Worm (Caenorhabditis elegans) whole organism, late embryonic: ENCODE results near the gene try-10.

ENCODE experiments used
- ama-1 ChIP-seq: fragments of 150-350 bp; optimal IDR thresholded peaks from 2 replicates; lab custom pipeline; 2014
- ceh-14 ChIP-seq: sonication (generic microtip); optimal IDR thresholded peaks from 2 replicates; lab custom pipeline; 2016; ENCODE audit warnings: missing genotype, missing genetic modification characterization, missing compliant biosample characterization
- ceh-22 ChIP-seq: sonication (generic microtip); optimal IDR thresholded peaks from 2 replicates; lab custom pipeline; 2017; ENCODE audit warnings: missing biosample characterization, missing genetic modification characterization
- dmd-4 ChIP-seq: sonication (generic microtip); optimal IDR thresholded peaks from 2 replicates; lab custom pipeline; 2016; ENCODE audit warnings: borderline replicate concordance, missing genetic modification characterization, missing compliant biosample characterization
- elt-2 ChIP-seq: sonication (generic microtip); optimal IDR thresholded peaks from 2 replicates; lab custom pipeline; 2016; ENCODE audit warnings: missing genetic modification reagents, missing genetic modification characterization, missing compliant biosample characterization
- elt-4 ChIP-seq: sonication (generic microtip); optimal IDR thresholded peaks from 2 replicates; lab custom pipeline; 2016; ENCODE audit warnings: missing genetic modification characterization, missing compliant biosample characterization
- fax-1 ChIP-seq: sonication (generic microtip); optimal IDR thresholded peaks from 2 replicates; lab custom pipeline; 2016; ENCODE audit warnings: missing genotype, missing genetic modification characterization, missing compliant biosample characterization
- lim-6 ChIP-seq: sonication (generic microtip); optimal IDR thresholded peaks from 2 replicates; lab custom pipeline; 2016; ENCODE audit warnings: missing genetic modification characterization, missing compliant biosample characterization
- lin-11 ChIP-seq: fragments of 200-800 bp; sonication (Bioruptor generic); optimal IDR thresholded peaks from 2 replicates; lab custom pipeline; 2018; ENCODE audit warnings: mild to moderate bottlenecking, missing genetic modification characterization, missing compliant biosample characterization
- nhr-11 ChIP-seq: fragments of 150-350 bp; optimal IDR thresholded peaks from 2 replicates; lab custom pipeline; 2014; ENCODE audit warnings: missing biosample characterization, missing genetic modification characterization
- rnt-1 ChIP-seq: sonication (generic microtip); optimal IDR thresholded peaks from 2 replicates; lab custom pipeline; 2016; ENCODE audit warnings: missing genetic modification characterization, missing compliant biosample characterization
- ttx-3 ChIP-seq: sonication (generic microtip); optimal IDR thresholded peaks from 2 replicates; lab custom pipeline; 2016; ENCODE audit warnings: missing genetic modification reagents, missing genetic modification characterization, missing compliant biosample characterization
- unc-55 ChIP-seq: sonication (generic microtip); optimal IDR thresholded peaks from 2 replicates; lab custom pipeline; 2017; ENCODE audit warnings: missing biosample characterization, missing genetic modification reagents, missing genetic modification characterization
- zip-5 ChIP-seq: sonication (generic microtip); optimal IDR thresholded peaks from 2 replicates; lab custom pipeline; 2016; ENCODE audit warnings: missing genetic modification characterization, missing compliant biosample characterization

DNA sequence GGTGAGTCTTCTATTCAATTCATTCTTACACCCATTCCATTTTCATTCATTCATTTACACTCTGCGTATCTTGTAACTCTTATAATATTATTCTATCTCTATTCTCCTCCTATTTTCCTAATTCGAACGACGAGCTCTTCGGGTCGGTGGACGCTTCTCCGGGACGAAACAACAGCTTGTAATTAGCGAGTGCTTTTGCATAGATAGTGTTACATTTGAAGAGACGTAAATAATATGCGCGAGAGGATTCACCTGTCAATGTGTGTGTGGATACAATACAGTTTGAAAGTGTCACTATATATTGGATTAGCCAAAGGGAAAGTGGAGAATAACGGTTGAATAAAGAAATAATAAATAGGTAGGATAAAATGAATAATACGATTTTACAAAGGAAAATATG, 7.6 kb upstream of the try-10 start:
- no peak for TF ChIP-seq nhr-11 (tag; lab: Kevin White, UChicago)
- no peak for TF ChIP-seq elt-2 (tag; lab: Kevin White, UChicago)
- TF ChIP-seq zip-5 (tag; lab: Kevin White, UChicago): no peak
- TF ChIP-seq rnt-1: no peak
- TF ChIP-seq lim-6 (tag; lab: Kevin White, UChicago): no peak
- TF ChIP-seq ttx-3 (tag; lab: Kevin White, UChicago): no peak
- TF ChIP-seq ama-1 (lab: Kevin White, UChicago): no peak
- no peak for TF ChIP-seq fax-1 (tag; lab: Kevin White, UChicago)
- no peak for TF ChIP-seq ceh-14 (tag; lab: Kevin White, UChicago)
- TF ChIP-seq ceh-22 (tag; lab: Kevin White, UChicago): no peak
- no peak for TF ChIP-seq lin-11 (tag; lab: Kevin White, UChicago)
- TF ChIP-seq unc-55 (GFP tag; lab: Kevin White, UChicago): no peak
- no peak for TF ChIP-seq elt-4
- no peak for TF ChIP-seq dmd-4
